Worm (Caenorhabditis elegans) whole organism, mixed stage, embryonic: ENCODE data around the gene F40G9.12.

ENCODE experiments used
- ceh-39 ChIP-seq: fragments of 150-350 bp; optimal IDR thresholded peaks from 2 replicates; lab custom pipeline; 2014; ENCODE audit warnings: missing biosample characterization, missing genetic modification characterization
- lin-13 ChIP-seq: fragments of 150-350 bp; optimal IDR thresholded peaks from 2 replicates; lab custom pipeline; 2014; ENCODE audit warnings: missing biosample characterization, missing genetic modification characterization
- lsy-2 ChIP-seq: fragments of 150-350 bp; optimal IDR thresholded peaks from 2 replicates; lab custom pipeline; 2014; ENCODE audit warnings: missing biosample characterization, missing genetic modification characterization
- nhr-237 ChIP-seq: fragments of 150-350 bp; optimal IDR thresholded peaks from 2 replicates; lab custom pipeline; 2014; ENCODE audit warnings: missing biosample characterization, missing genetic modification characterization
- snpc-4 ChIP-seq: fragments of 150-350 bp; optimal IDR thresholded peaks from 2 replicates; lab custom pipeline; 2014; ENCODE audit warnings: missing biosample characterization, missing genetic modification characterization
- tbx-8 ChIP-seq: fragments of 200-800 bp; sonication (Bioruptor generic); optimal IDR thresholded peaks from 2 replicates; lab custom pipeline; 2018; ENCODE audit warnings: mild to moderate bottlenecking, missing genetic modification characterization, moderate library complexity, missing compliant biosample characterization
- unc-62 ChIP-seq: fragments of 150-350 bp; optimal IDR thresholded peaks from 2 replicates; lab custom pipeline; 2014; ENCODE audit warnings: missing biosample characterization, missing genetic modification reagents, missing genetic modification characterization
- ztf-11 ChIP-seq: fragments of 150-350 bp; optimal IDR thresholded peaks from 2 replicates; lab custom pipeline; 2014; ENCODE audit warnings: missing biosample characterization, missing genetic modification characterization

DNA sequence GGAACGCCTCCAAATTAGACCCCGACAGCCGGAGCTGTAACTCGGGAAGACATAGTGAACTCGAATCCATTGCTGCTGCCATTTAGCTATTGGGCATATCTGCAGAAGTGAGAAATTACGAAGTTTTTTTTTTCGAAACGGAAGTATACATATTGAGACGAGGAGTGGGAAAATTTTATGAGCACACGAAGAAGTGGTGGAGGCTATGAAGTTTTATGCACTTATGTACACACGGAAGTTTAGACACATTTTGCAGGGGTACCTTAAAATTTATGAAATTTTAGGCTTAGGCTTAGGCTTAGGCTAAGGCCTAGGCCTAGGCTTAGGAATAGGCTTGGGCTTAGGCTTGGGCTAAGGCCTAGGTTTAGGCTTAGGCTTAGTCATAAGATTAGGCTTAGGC is 35.4 kb downstream of the F40G9.12 start, which contains the start of gene W10C4.1:
- TF ChIP-seq ztf-11 (tag; lab: Kevin White, UChicago) = no peak
- no peak for TF ChIP-seq lsy-2 (tag; lab: Kevin White, UChicago)
- TF ChIP-seq nhr-237 (tag; lab: Kevin White, UChicago) = no peak
- TF ChIP-seq unc-62 (GFP tag; lab: Kevin White, UChicago) = no peak
- no peak for TF ChIP-seq lin-13 (tag; lab: Kevin White, UChicago)
- no peak for TF ChIP-seq tbx-8
- no peak for TF ChIP-seq ceh-39 (tag; lab: Kevin White, UChicago)
- no peak for TF ChIP-seq snpc-4 (tag; lab: Kevin White, UChicago)
